Worm (Caenorhabditis elegans) whole organism, L4/young adult: ENCODE measurements around the gene chhy-1.

Experiments
- W03F9.2 ChIP-seq: fragments of 150-350 bp; optimal IDR thresholded peaks from 2 replicates; lab custom pipeline; 2014; ENCODE audit warnings: missing biosample characterization, missing genetic modification characterization
- dao-5 ChIP-seq: sonication (generic microtip); optimal IDR thresholded peaks from 2 replicates; lab custom pipeline; 2016; ENCODE audit warnings: missing genotype, missing genetic modification characterization, moderate library complexity, missing compliant biosample characterization
- him-1 ChIP-seq: sonication (generic microtip); optimal IDR thresholded peaks from 2 replicates; lab custom pipeline; 2016; ENCODE audit warnings: missing genotype, missing genetic modification reagents, missing genetic modification characterization, missing compliant biosample characterization

DNA sequence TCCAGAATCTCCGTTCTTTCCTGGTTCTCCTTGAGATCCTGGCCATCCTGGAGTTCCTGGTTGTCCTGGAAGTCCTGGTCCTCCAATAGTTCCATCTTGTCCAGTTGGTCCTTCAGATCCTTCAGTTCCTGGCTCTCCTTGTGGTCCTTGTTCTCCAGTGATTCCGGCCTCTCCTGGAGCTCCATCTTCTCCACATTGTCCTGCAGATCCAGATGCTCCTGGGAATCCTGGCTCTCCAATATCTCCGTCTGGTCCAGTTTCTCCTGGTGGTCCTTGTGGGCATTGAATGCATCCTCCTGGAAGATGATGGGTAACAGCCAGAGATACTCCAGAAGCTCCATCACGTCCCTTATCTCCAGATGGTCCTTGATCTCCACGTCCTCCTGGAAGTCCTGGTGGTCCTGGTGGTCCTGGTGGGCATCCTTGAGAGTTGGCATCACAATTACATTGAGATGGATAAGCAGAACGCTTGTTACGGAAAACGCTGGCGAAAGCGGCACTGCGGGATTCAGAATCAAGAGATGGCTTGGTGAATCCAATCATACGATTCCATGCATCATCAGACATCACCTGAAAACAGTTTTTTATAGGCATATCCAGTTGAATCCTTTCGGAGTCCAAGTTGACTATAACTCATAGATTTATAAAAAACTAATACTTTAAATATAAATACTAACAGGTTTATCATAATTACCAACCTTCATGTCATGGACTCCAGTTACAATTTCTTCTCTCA is 49.0 kb downstream of the chhy-1 start:
- TF ChIP-seq him-1 (tag; lab: Kevin White, UChicago) (no peak), W03F9.2 (tag; lab: Kevin White, UChicago) (no peak), dao-5 (no peak)
